Worm (Caenorhabditis elegans) whole organism, L2 larva: ENCODE measurements around the gene K02B2.6.

ENCODE experiments used
- C34F6.9 ChIP-seq: fragments of 150-350 bp; optimal IDR thresholded peaks from 2 replicates; lab custom pipeline; 2014; ENCODE audit warnings: missing biosample characterization, missing genetic modification characterization
- F13H6.1 ChIP-seq: sonication (generic microtip); optimal IDR thresholded peaks from 2 replicates; lab custom pipeline; 2016; ENCODE audit warnings: missing genetic modification characterization, missing compliant biosample characterization
- R02D3.7 ChIP-seq: fragments of 150-350 bp; optimal IDR thresholded peaks from 2 replicates; lab custom pipeline; 2014; ENCODE audit warnings: missing biosample characterization, missing genetic modification characterization
- ZK546.5 ChIP-seq: sonication (generic microtip); optimal IDR thresholded peaks from 2 replicates; lab custom pipeline; 2017; ENCODE audit warnings: missing biosample characterization, missing genetic modification characterization
- aly-2 ChIP-seq: fragments of 150-350 bp; optimal IDR thresholded peaks from 2 replicates; lab custom pipeline; 2014; ENCODE audit warnings: missing biosample characterization, missing genetic modification characterization
- ama-1 ChIP-seq: fragments of 150-350 bp; optimal IDR thresholded peaks from 2 replicates; lab custom pipeline; 2018; ENCODE audit warnings: inconsistent platforms
- blmp-1 ChIP-seq: sonication (generic microtip); optimal IDR thresholded peaks from 2 replicates; lab custom pipeline; 2017; ENCODE audit warnings: missing genetic modification characterization, mild to moderate bottlenecking, missing compliant biosample characterization, antibody characterized with exemption, moderate library complexity; ENCODE audit not compliant: insufficient read depth
- ceh-16 ChIP-seq: fragments of 150-350 bp; optimal IDR thresholded peaks from 2 replicates; lab custom pipeline; 2014; ENCODE audit warnings: missing biosample characterization, missing genetic modification characterization
- dmd-4 ChIP-seq: sonication (generic microtip); optimal IDR thresholded peaks from 2 replicates; lab custom pipeline; 2017; ENCODE audit warnings: missing biosample characterization, missing genetic modification characterization
- elt-1 ChIP-seq: fragments of 150-350 bp; optimal IDR thresholded peaks from 2 replicates; lab custom pipeline; 2014; ENCODE audit warnings: missing biosample characterization, missing genetic modification characterization
- elt-3 ChIP-seq: sonication (generic microtip); optimal IDR thresholded peaks from 2 replicates; lab custom pipeline; 2017; ENCODE audit warnings: missing biosample characterization, missing genetic modification characterization
- gmeb-1 ChIP-seq: fragments of 150-350 bp; optimal IDR thresholded peaks from 2 replicates; lab custom pipeline; 2014; ENCODE audit warnings: missing biosample characterization, missing genetic modification characterization
- lin-11 ChIP-seq: fragments of 150-350 bp; sonication (generic microtip); optimal IDR thresholded peaks from 2 replicates; lab custom pipeline; 2014; ENCODE audit warnings: missing biosample characterization, missing genetic modification characterization, inconsistent platforms, mixed read lengths
- lin-13 ChIP-seq: fragments of 150-350 bp; optimal IDR thresholded peaks from 2 replicates; lab custom pipeline; 2014; ENCODE audit warnings: missing biosample characterization, missing genetic modification reagents, missing genetic modification characterization
- lin-39 ChIP-seq: fragments of 150-350 bp; optimal IDR thresholded peaks from 2 replicates; lab custom pipeline; 2014; ENCODE audit warnings: missing biosample characterization, missing genetic modification reagents, missing genetic modification characterization
- mab-5 ChIP-seq: fragments of 150-350 bp; optimal IDR thresholded peaks from 2 replicates; lab custom pipeline; 2014; ENCODE audit warnings: missing biosample characterization, missing genetic modification characterization
- mdl-1 ChIP-seq, 2 experiments: fragments of 150-350 bp in 1 of 2; sonication (generic microtip) in 1 of 2; optimal IDR thresholded peaks; 2 replicates each; lab custom pipeline; 2017; ENCODE audit warnings: missing biosample characterization in 2 of 2, missing genetic modification characterization in 2 of 2
- nhr-12 ChIP-seq: fragments of 150-350 bp; optimal IDR thresholded peaks from 2 replicates; lab custom pipeline; 2014; ENCODE audit warnings: missing biosample characterization, missing genetic modification characterization
- nhr-129 ChIP-seq: fragments of 150-350 bp; optimal IDR thresholded peaks from 2 replicates; lab custom pipeline; 2014; ENCODE audit warnings: missing biosample characterization, missing genetic modification characterization
- nhr-21 ChIP-seq: fragments of 150-350 bp; optimal IDR thresholded peaks from 2 replicates; lab custom pipeline; 2014; ENCODE audit warnings: missing biosample characterization, missing genetic modification characterization
- nhr-23 ChIP-seq: fragments of 150-350 bp; optimal IDR thresholded peaks from 2 replicates; lab custom pipeline; 2014; ENCODE audit warnings: missing biosample characterization, missing genetic modification reagents, missing genetic modification characterization
- nhr-6 ChIP-seq: fragments of 150-350 bp; optimal IDR thresholded peaks from 2 replicates; lab custom pipeline; 2014; ENCODE audit warnings: missing biosample characterization, missing genetic modification characterization
- nhr-77 ChIP-seq: fragments of 150-350 bp; optimal IDR thresholded peaks from 2 replicates; lab custom pipeline; 2014; ENCODE audit warnings: missing biosample characterization, missing genetic modification characterization
- peb-1 ChIP-seq: fragments of 150-350 bp; optimal IDR thresholded peaks from 2 replicates; lab custom pipeline; 2014; ENCODE audit warnings: missing biosample characterization, missing genetic modification characterization
- skn-1 ChIP-seq: sonication (generic microtip); optimal IDR thresholded peaks from 2 replicates; lab custom pipeline; 2017; ENCODE audit warnings: missing biosample characterization, missing genetic modification characterization
- sma-3 ChIP-seq: sonication (generic microtip); optimal IDR thresholded peaks from 2 replicates; lab custom pipeline; 2016; ENCODE audit warnings: missing genetic modification reagents, missing genetic modification characterization, missing compliant biosample characterization
- sma-9 ChIP-seq, 2 experiments: fragments of 150-350 bp in 1 of 2; sonication (generic microtip) in 1 of 2; optimal IDR thresholded peaks; 2 replicates each; lab custom pipeline; 2014 to 2016; ENCODE audit warnings: missing genetic modification characterization in 2 of 2, mild to moderate bottlenecking in 1 of 2, missing biosample characterization in 1 of 2, missing compliant biosample characterization in 1 of 2, missing genetic modification reagents in 1 of 2, moderate library complexity in 1 of 2
- snpc-4 ChIP-seq: fragments of 150-350 bp; optimal IDR thresholded peaks from 2 replicates; lab custom pipeline; 2014; ENCODE audit warnings: missing biosample characterization, missing genetic modification characterization
- unc-55 ChIP-seq: fragments of 150-350 bp; sonication (generic microtip); optimal IDR thresholded peaks from 3 replicates; lab custom pipeline; 2014; ENCODE audit warnings: missing biosample characterization, missing genetic modification reagents, missing genetic modification characterization
- unc-62 ChIP-seq: fragments of 150-350 bp; optimal IDR thresholded peaks from 2 replicates; lab custom pipeline; 2014; ENCODE audit warnings: missing biosample characterization, missing genetic modification reagents, missing genetic modification characterization
- zag-1 ChIP-seq: fragments of 150-350 bp; optimal IDR thresholded peaks from 2 replicates; lab custom pipeline; 2014; ENCODE audit warnings: missing biosample characterization, missing genetic modification characterization
- ztf-1 ChIP-seq: fragments of 200-800 bp; sonication (Bioruptor generic); conservative IDR thresholded peaks from 2 replicates; pipeline ENCODE4 v1.3.6; 2022; ENCODE audit warnings: missing genetic modification characterization, missing compliant biosample characterization
- ztf-11 ChIP-seq: sonication (generic microtip); optimal IDR thresholded peaks from 2 replicates; lab custom pipeline; 2017; ENCODE audit warnings: missing biosample characterization, missing genetic modification characterization
- ztf-4 ChIP-seq: fragments of 150-350 bp; optimal IDR thresholded peaks from 2 replicates; lab custom pipeline; 2014; ENCODE audit warnings: missing biosample characterization, missing genetic modification characterization

K02B2.6 gene

DNA sequence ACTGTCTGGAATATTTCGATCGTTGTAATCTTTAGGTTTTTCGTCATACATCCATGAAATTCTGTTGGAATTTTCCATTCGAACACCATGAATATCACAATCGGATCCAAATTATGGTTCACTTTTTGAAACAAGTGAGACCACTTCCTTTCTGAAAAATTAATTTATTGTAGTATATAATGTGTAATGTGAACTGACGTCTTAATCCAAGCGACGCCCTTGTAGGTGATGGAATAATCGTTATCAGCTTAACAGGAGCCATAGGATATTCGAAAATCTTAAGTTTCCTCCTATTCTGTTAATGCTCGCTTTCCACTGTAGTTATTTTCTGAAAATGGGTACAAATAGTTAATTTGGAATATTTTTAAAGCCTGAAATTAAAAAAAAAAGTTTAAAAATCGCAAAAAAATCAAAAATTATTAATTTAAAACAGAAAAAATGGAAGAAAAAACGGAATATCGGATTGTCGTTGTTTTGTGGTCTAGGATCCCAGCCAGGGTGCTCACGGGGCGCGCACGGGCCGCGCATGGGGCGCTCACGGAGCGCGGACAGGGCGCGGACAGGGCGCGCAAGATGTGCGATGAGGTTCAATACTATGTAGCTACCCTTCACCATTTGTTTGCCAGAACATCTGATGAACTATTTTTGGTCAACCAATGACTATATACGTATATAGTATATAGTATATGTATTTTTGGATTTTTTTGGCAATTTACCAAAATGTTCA, at the start of gene K02B2.6:
K02B2.6 (minus strand) TSS at position 51 of the 727 bp plus-strand sequence.
- no peak for TF ChIP-seq mdl-1 (tag; optimal IDR thresholded peaks at IDR 0.05; lab: Kevin White, UChicago)
- TF ChIP-seq elt-1 (tag; lab: Kevin White, UChicago) = no peak
- TF ChIP-seq elt-3 = no peak
- no peak for TF ChIP-seq blmp-1 (tag; lab: Kevin White, UChicago)
- TF ChIP-seq R02D3.7 (tag; lab: Kevin White, UChicago) = no peak
- no peak for TF ChIP-seq lin-39 (tag; lab: Kevin White, UChicago)
- no peak for TF ChIP-seq snpc-4 (tag; lab: Kevin White, UChicago)
- no peak for TF ChIP-seq nhr-6 (tag; lab: Kevin White, UChicago)
- no peak for TF ChIP-seq ztf-4 (tag; lab: Kevin White, UChicago)
- no peak for TF ChIP-seq ZK546.5 (tag; lab: Kevin White, UChicago)
- TF ChIP-seq sma-9 (GFP tag; optimal IDR thresholded peaks at IDR 0.05; lab: Kevin White, UChicago) = no peak
- TF ChIP-seq sma-9 (tag; optimal IDR thresholded peaks at IDR 0.05; lab: Kevin White, UChicago) = no peak
- TF ChIP-seq lin-11 (tag; lab: Kevin White, UChicago) = no peak

DNA sequence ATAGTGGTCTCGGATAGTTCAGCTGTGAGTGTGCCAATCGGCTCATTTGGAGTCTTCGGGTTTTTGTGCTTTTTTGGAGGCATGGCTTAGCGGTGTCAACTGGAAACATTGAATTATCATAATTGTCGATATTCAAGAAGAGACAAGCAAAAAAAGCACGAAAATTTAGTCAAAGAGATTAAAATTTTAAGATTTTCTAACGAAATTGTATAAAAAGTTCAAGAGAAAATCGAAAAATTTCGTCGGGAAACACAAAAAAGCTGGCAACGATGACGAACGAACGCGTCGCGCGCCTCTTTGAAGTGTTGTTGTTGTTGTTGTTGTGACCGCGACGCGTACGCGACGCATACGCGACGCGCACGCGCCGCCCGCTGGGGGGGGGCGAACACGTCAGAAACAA, 49.5 kb upstream of the K02B2.6 start, which contains the start of gene C46G7.5:
C46G7.5 (minus strand) TSS at position 101 of the 400 bp plus-strand sequence.
- TF ChIP-seq mdl-1 (tag; optimal IDR thresholded peaks at IDR 0.05; lab: Kevin White, UChicago) (no peak), zag-1 (tag; lab: Kevin White, UChicago) (no peak), nhr-77 (tag; lab: Kevin White, UChicago) (no peak), nhr-21 (no peak), blmp-1 (tag; lab: Kevin White, UChicago) (no peak), nhr-129 (tag; lab: Kevin White, UChicago) (no peak), unc-62 (no peak), skn-1 (tag; lab: Kevin White, UChicago) (no peak), dmd-4 (tag; lab: Kevin White, UChicago) (no peak), lin-39 (tag; lab: Kevin White, UChicago) (no peak), elt-3 (no peak)

DNA sequence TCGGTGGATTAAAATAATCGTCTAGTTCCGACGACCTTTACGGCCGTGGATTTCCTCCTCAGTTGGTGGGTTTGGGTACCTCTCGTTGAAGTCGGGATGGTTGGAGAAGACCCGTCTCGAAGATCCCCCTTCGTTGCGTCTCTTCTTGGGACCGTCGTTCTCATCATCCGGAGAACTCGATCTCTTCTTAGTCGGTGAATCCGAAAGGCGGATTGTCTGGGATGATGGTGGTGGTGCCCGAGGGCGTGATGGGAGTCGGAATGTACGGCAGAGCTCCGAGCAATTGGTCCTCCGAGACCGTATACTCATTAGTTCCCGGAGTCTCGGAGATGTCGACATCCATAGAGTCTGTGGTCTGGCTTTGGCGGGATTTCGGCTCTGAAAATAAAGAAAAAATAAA, 48.2 kb upstream of the K02B2.6 start:
- TF ChIP-seq nhr-23 (tag; lab: Kevin White, UChicago) = no peak
- TF ChIP-seq unc-62 = no peak
- TF ChIP-seq ZK546.5 (tag; lab: Kevin White, UChicago) = no peak
- TF ChIP-seq sma-9 (GFP tag; optimal IDR thresholded peaks at IDR 0.05; lab: Kevin White, UChicago) = no peak
- no peak for TF ChIP-seq sma-9 (tag; optimal IDR thresholded peaks at IDR 0.05; lab: Kevin White, UChicago)
- no peak for TF ChIP-seq nhr-21
- no peak for TF ChIP-seq F13H6.1 (tag; lab: Kevin White, UChicago)
- no peak for TF ChIP-seq snpc-4 (tag; lab: Kevin White, UChicago)
- no peak for TF ChIP-seq unc-55 (GFP tag; lab: Kevin White, UChicago)
- TF ChIP-seq nhr-12 (tag; lab: Kevin White, UChicago) = no peak
- no peak for TF ChIP-seq sma-3 (GFP tag; lab: Kevin White, UChicago)
- TF ChIP-seq R02D3.7 (tag; lab: Kevin White, UChicago) = no peak
- TF ChIP-seq lin-13 = no peak
- no peak for TF ChIP-seq ztf-1 (GFP tag; lab: Robert Waterston, UW)
- TF ChIP-seq lin-39 (tag; lab: Kevin White, UChicago) = no peak

DNA sequence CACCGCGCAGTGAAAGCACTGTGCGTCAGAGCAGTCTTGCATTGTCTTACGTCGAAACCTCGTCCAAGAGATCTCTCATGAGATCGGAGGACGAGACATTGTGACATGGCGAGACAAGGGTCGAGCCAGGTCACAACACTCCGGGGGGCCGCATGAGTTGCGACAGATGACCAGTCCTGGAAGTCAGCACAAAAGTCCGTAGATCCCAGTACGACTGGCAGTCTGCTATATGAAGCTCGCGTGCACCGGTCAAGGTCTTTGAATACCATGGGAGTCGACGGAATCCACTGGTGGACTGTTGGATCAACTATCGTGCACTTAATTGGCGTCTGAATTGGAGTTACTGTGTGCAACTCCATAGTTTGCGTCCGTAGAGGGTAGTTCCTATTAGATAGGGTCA, 43.6 kb upstream of the K02B2.6 start:
- TF ChIP-seq lin-39 (tag; lab: Kevin White, UChicago) = no peak
- no peak for TF ChIP-seq peb-1 (tag; lab: Kevin White, UChicago)
- TF ChIP-seq nhr-23 (tag; lab: Kevin White, UChicago) = no peak
- TF ChIP-seq sma-3 (GFP tag; lab: Kevin White, UChicago) = no peak
- TF ChIP-seq elt-3 = no peak
- no peak for TF ChIP-seq nhr-12 (tag; lab: Kevin White, UChicago)
- no peak for TF ChIP-seq lin-13
- TF ChIP-seq C34F6.9 (tag; lab: Kevin White, UChicago) = no peak
- no peak for TF ChIP-seq ama-1
- no peak for TF ChIP-seq skn-1 (tag; lab: Kevin White, UChicago)
- TF ChIP-seq ztf-1 (GFP tag; lab: Robert Waterston, UW) = no peak
- no peak for TF ChIP-seq nhr-77 (tag; lab: Kevin White, UChicago)
- TF ChIP-seq ztf-11 (tag; lab: Kevin White, UChicago) = no peak

DNA sequence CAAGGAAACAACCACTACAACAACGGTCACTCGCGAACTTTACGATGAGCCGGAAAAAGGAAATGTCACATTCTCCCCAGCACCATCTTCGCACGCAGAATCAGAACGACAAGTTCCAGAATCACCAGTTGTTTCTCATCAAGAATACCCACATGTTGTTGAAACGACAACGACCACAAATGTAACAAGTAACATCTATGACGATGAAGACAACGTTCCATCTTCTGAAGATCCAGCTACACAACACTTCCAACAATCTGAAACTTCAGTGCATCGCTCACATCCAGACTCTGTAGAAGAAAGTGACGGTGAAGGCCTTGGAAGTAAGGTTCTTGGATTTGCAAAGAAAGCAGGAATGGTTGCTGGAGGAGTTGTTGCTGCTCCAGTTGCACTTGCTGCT, 28.4 kb upstream of the K02B2.6 start:
- TF ChIP-seq lin-11 (tag; lab: Kevin White, UChicago) = no peak
- no peak for TF ChIP-seq R02D3.7 (tag; lab: Kevin White, UChicago)
- no peak for TF ChIP-seq elt-1 (tag; lab: Kevin White, UChicago)
- no peak for TF ChIP-seq peb-1 (tag; lab: Kevin White, UChicago)
- TF ChIP-seq gmeb-1 (tag; lab: Kevin White, UChicago) = no peak
- TF ChIP-seq aly-2 (tag; lab: Kevin White, UChicago) = no peak
- no peak for TF ChIP-seq nhr-129 (tag; lab: Kevin White, UChicago)
- TF ChIP-seq lin-13 = no peak
- TF ChIP-seq ceh-16 (tag; lab: Kevin White, UChicago) = no peak
- TF ChIP-seq sma-3 (GFP tag; lab: Kevin White, UChicago) = no peak
- TF ChIP-seq elt-3 = no peak
- no peak for TF ChIP-seq mab-5 (tag; lab: Kevin White, UChicago)
